Fruit fly (Drosophila melanogaster) whole organism, embryonic: ENCODE data around the gene Hs2st.

Experiments
- Abd-B ChIP-seq: fragments of 200-800 bp; sonication (Bioruptor generic); optimal IDR thresholded peaks from 2 replicates; lab custom pipeline; 2018; ENCODE audit warnings: missing biosample characterization, mild to moderate bottlenecking, missing genetic modification characterization, moderate library complexity
- BtbVII ChIP-seq: fragments of 200-800 bp; sonication (Bioruptor generic); optimal IDR thresholded peaks from 3 replicates; lab custom pipeline; 2017; ENCODE audit warnings: missing biosample characterization, mild to moderate bottlenecking, missing genetic modification characterization
- CG10147 ChIP-seq: fragments of 200-800 bp; sonication (Bioruptor generic); optimal IDR thresholded peaks from 2 replicates; lab custom pipeline; 2019; ENCODE audit warnings: missing biosample characterization, mild to moderate bottlenecking, missing genetic modification characterization, moderate library complexity
- CG10274 ChIP-seq: fragments of 200-800 bp; sonication (Bioruptor generic); optimal IDR thresholded peaks from 3 replicates; lab custom pipeline; 2017; ENCODE audit warnings: missing biosample characterization, mild to moderate bottlenecking, missing genetic modification characterization
- CG10431 ChIP-seq: fragments of 200-800 bp; sonication (Bioruptor generic); optimal IDR thresholded peaks from 3 replicates; lab custom pipeline; 2018; ENCODE audit warnings: missing biosample characterization, mild to moderate bottlenecking, missing genetic modification characterization
- CG10979 ChIP-seq: fragments of 200-800 bp; sonication (Bioruptor generic); optimal IDR thresholded peaks from 2 replicates; lab custom pipeline; 2018; ENCODE audit warnings: missing biosample characterization, mild to moderate bottlenecking, missing genetic modification characterization, moderate library complexity
- CG11085 ChIP-seq: fragments of 200-800 bp; sonication (Bioruptor generic); IDR thresholded peaks from 2 replicates; pipeline ENCODE4 v1.3.6; 2022; ENCODE audit warnings: missing biosample characterization, missing genetic modification characterization
- CG12104 ChIP-seq: fragments of 200-800 bp; sonication (Bioruptor generic); optimal IDR thresholded peaks from 3 replicates; lab custom pipeline; 2016; ENCODE audit warnings: missing biosample characterization, missing genetic modification characterization
- CG12219 ChIP-seq: fragments of 200-800 bp; sonication (Bioruptor generic); optimal IDR thresholded peaks from 3 replicates; lab custom pipeline; 2018; ENCODE audit warnings: missing biosample characterization, mild to moderate bottlenecking, missing genetic modification characterization
- CG14667 ChIP-seq: fragments of 200-800 bp; sonication (Bioruptor generic); IDR thresholded peaks from 2 replicates; pipeline ENCODE4 v1.3.6; 2022; ENCODE audit warnings: missing biosample characterization, missing genetic modification characterization
- CG1602 ChIP-seq: fragments of 200-800 bp; sonication (Bioruptor generic); optimal IDR thresholded peaks from 3 replicates; lab custom pipeline; 2016; ENCODE audit warnings: missing biosample characterization, missing genetic modification characterization
- CG17328 ChIP-seq: fragments of 200-800 bp; sonication (Bioruptor generic); IDR thresholded peaks from 2 replicates; pipeline ENCODE4 v1.3.6; 2022; ENCODE audit warnings: missing biosample characterization, missing genetic modification characterization
- CG17802 ChIP-seq: fragments of 200-800 bp; sonication (Bioruptor generic); optimal IDR thresholded peaks from 2 replicates; lab custom pipeline; 2018; ENCODE audit warnings: missing biosample characterization, mild to moderate bottlenecking, missing genetic modification characterization, moderate library complexity
- CG17829 ChIP-seq: fragments of 200-800 bp; optimal IDR thresholded peaks from 2 replicates; lab custom pipeline; 2019; ENCODE audit warnings: missing biosample characterization, mild to moderate bottlenecking, missing genetic modification characterization, moderate library complexity
- CG1792 ChIP-seq: fragments of 200-800 bp; sonication (Bioruptor generic); optimal IDR thresholded peaks from 2 replicates; lab custom pipeline; 2016; ENCODE audit warnings: missing biosample characterization, missing genetic modification characterization
- CG30403 ChIP-seq: fragments of 200-800 bp; sonication (Bioruptor generic); optimal IDR thresholded peaks from 3 replicates; lab custom pipeline; 2016; ENCODE audit warnings: missing biosample characterization, missing genetic modification characterization
- CG4424 ChIP-seq: fragments of 200-800 bp; sonication (Bioruptor generic); optimal IDR thresholded peaks from 3 replicates; lab custom pipeline; 2016; ENCODE audit warnings: missing biosample characterization, missing genetic modification characterization
- CG5180 ChIP-seq: fragments of 200-800 bp; sonication (Bioruptor generic); optimal IDR thresholded peaks from 3 replicates; lab custom pipeline; 2017; ENCODE audit warnings: missing biosample characterization, missing genetic modification characterization, mild to moderate bottlenecking, moderate library complexity, missing genetic modification reagents
- CG5245 ChIP-seq: fragments of 200-800 bp; sonication (Bioruptor generic); optimal IDR thresholded peaks from 3 replicates; lab custom pipeline; 2016; ENCODE audit warnings: missing biosample characterization, missing genetic modification characterization
- CG6254 ChIP-seq: fragments of 200-800 bp; sonication (Bioruptor generic); optimal IDR thresholded peaks from 3 replicates; lab custom pipeline; 2017; ENCODE audit warnings: mild to moderate bottlenecking, missing biosample characterization, missing genetic modification reagents, missing genetic modification characterization
- CG6854 ChIP-seq: fragments of 200-800 bp; sonication (Bioruptor generic); optimal IDR thresholded peaks from 3 replicates; lab custom pipeline; 2017; ENCODE audit warnings: missing biosample characterization, mild to moderate bottlenecking, missing genetic modification characterization
- CG7556 ChIP-seq: fragments of 200-800 bp; sonication (Bioruptor generic); optimal IDR thresholded peaks from 2 replicates; lab custom pipeline; 2017; ENCODE audit warnings: missing biosample characterization, mild to moderate bottlenecking, missing genetic modification characterization
- CG9215 ChIP-seq: fragments of 200-800 bp; sonication (Bioruptor generic); IDR thresholded peaks from 2 replicates; pipeline ENCODE4 v1.3.6; 2022; ENCODE audit warnings: missing biosample characterization, missing genetic modification characterization
- CG9876 ChIP-seq: fragments of 200-800 bp; sonication (Bioruptor generic); optimal IDR thresholded peaks from 2 replicates; lab custom pipeline; 2016; ENCODE audit warnings: missing biosample characterization, missing genetic modification characterization
- CrebB ChIP-seq: fragments of 200-800 bp; sonication (Bioruptor generic); optimal IDR thresholded peaks from 3 replicates; lab custom pipeline; 2018; ENCODE audit warnings: missing biosample characterization, mild to moderate bottlenecking, missing genetic modification characterization
- D ChIP-seq, 2 experiments: fragments of 200-800 bp in 1 of 2; fragments of >200 bp in 1 of 2; sonication (Bioruptor generic) in 1 of 2; optimal IDR thresholded peaks; 2 replicates in 1 of 2; 3 replicates in 1 of 2; lab custom pipeline; 2017; ENCODE audit warnings: mild to moderate bottlenecking in 1 of 2, missing biosample characterization in 1 of 2, missing genetic modification characterization in 1 of 2, missing genetic modification reagents in 1 of 2
- D19B ChIP-seq: fragments of 200-800 bp; sonication (Bioruptor generic); optimal IDR thresholded peaks from 2 replicates; lab custom pipeline; 2017; ENCODE audit warnings: missing biosample characterization, mild to moderate bottlenecking, missing genetic modification characterization
- E2f1 ChIP-seq: fragments of 200-800 bp; sonication (Bioruptor generic); IDR thresholded peaks from 2 replicates; pipeline ENCODE4 v1.3.6; 2022; ENCODE audit warnings: missing biosample characterization, missing genetic modification characterization
- Fer1 ChIP-seq: fragments of 200-800 bp; sonication (Bioruptor generic); optimal IDR thresholded peaks from 2 replicates; lab custom pipeline; 2017; ENCODE audit warnings: missing biosample characterization, mild to moderate bottlenecking, missing genetic modification characterization
- MBD-R2 ChIP-seq: fragments of 200-800 bp; sonication (Bioruptor generic); IDR thresholded peaks from 2 replicates; pipeline ENCODE4 v1.3.6; 2022; ENCODE audit warnings: missing biosample characterization, missing genetic modification characterization
- MTF-1 ChIP-seq: fragments of 200-800 bp; sonication (Bioruptor generic); optimal IDR thresholded peaks from 2 replicates; lab custom pipeline; 2018; ENCODE audit warnings: missing biosample characterization, mild to moderate bottlenecking, missing genetic modification characterization, borderline replicate concordance
- NC2β ChIP-seq: fragments of 200-800 bp; sonication (Bioruptor generic); optimal IDR thresholded peaks from 2 replicates; lab custom pipeline; 2016; ENCODE audit warnings: missing biosample characterization, missing genetic modification characterization
- Nf-YA ChIP-seq: fragments of 200-800 bp; sonication (Bioruptor generic); IDR thresholded peaks from 2 replicates; pipeline ENCODE4 v1.3.6; 2022; ENCODE audit warnings: missing biosample characterization, missing genetic modification characterization
- Rfx ChIP-seq: fragments of 200-800 bp; sonication (Bioruptor generic); IDR thresholded peaks from 2 replicates; pipeline ENCODE4 v1.3.6; 2022; ENCODE audit warnings: missing biosample characterization, missing genetic modification characterization
- Six4 ChIP-seq: fragments of 200-800 bp; sonication (Bioruptor generic); optimal IDR thresholded peaks from 2 replicates; lab custom pipeline; 2016; ENCODE audit warnings: missing biosample characterization, missing genetic modification characterization
- al ChIP-seq: fragments of 200-800 bp; sonication (Bioruptor generic); IDR thresholded peaks from 2 replicates; pipeline ENCODE4 v1.3.6; 2022; ENCODE audit warnings: missing biosample characterization, missing genetic modification characterization
- caup ChIP-seq: fragments of 200-800 bp; sonication (Bioruptor generic); optimal IDR thresholded peaks from 3 replicates; lab custom pipeline; 2017; ENCODE audit warnings: missing biosample characterization, mild to moderate bottlenecking, missing genetic modification characterization, moderate library complexity; ENCODE audit not compliant: severe bottlenecking
- ems ChIP-seq: fragments of 200-800 bp; sonication (Bioruptor generic); optimal IDR thresholded peaks from 3 replicates; lab custom pipeline; 2016; ENCODE audit warnings: missing biosample characterization, missing genetic modification characterization
- gro ChIP-seq: fragments of 200-800 bp; sonication (Bioruptor generic); optimal IDR thresholded peaks from 2 replicates; lab custom pipeline; 2016; ENCODE audit warnings: missing biosample characterization, missing genetic modification characterization
- klu ChIP-seq: fragments of 200-800 bp; sonication (Bioruptor generic); IDR thresholded peaks from 2 replicates; pipeline ENCODE4 v1.3.6; 2022; ENCODE audit warnings: missing biosample characterization, missing genetic modification characterization
- lbe ChIP-seq: fragments of 200-800 bp; sonication (Bioruptor generic); optimal IDR thresholded peaks from 2 replicates; lab custom pipeline; 2016; ENCODE audit warnings: missing biosample characterization, mild to moderate bottlenecking, missing genetic modification characterization
- oc ChIP-seq: fragments of 200-800 bp; sonication (Bioruptor generic); optimal IDR thresholded peaks from 2 replicates; lab custom pipeline; 2018; ENCODE audit warnings: missing biosample characterization, mild to moderate bottlenecking, missing genetic modification characterization, moderate library complexity
- onecut ChIP-seq: fragments of 200-800 bp; sonication (Bioruptor generic); IDR thresholded peaks from 2 replicates; pipeline ENCODE4 v1.3.6; 2022; ENCODE audit warnings: missing biosample characterization, missing genetic modification characterization
- pros ChIP-seq: fragments of 200-800 bp; sonication (Bioruptor generic); optimal IDR thresholded peaks from 3 replicates; lab custom pipeline; 2019; ENCODE audit warnings: missing biosample characterization, mild to moderate bottlenecking, missing genetic modification characterization, moderate library complexity
- rib ChIP-seq: fragments of 200-800 bp; sonication (Bioruptor generic); IDR thresholded peaks from 2 replicates; pipeline ENCODE4 v1.3.6; 2022; ENCODE audit warnings: missing biosample characterization, missing genetic modification characterization
- scrt ChIP-seq: fragments of 200-800 bp; sonication (Bioruptor generic); optimal IDR thresholded peaks from 2 replicates; lab custom pipeline; 2018; ENCODE audit warnings: missing biosample characterization, mild to moderate bottlenecking, missing genetic modification characterization, moderate library complexity
- sd ChIP-seq: fragments of 200-800 bp; sonication (Bioruptor generic); optimal IDR thresholded peaks from 3 replicates; lab custom pipeline; 2018; ENCODE audit warnings: missing biosample characterization, mild to moderate bottlenecking, missing genetic modification characterization, moderate library complexity

The Hs2st gene

DNA sequence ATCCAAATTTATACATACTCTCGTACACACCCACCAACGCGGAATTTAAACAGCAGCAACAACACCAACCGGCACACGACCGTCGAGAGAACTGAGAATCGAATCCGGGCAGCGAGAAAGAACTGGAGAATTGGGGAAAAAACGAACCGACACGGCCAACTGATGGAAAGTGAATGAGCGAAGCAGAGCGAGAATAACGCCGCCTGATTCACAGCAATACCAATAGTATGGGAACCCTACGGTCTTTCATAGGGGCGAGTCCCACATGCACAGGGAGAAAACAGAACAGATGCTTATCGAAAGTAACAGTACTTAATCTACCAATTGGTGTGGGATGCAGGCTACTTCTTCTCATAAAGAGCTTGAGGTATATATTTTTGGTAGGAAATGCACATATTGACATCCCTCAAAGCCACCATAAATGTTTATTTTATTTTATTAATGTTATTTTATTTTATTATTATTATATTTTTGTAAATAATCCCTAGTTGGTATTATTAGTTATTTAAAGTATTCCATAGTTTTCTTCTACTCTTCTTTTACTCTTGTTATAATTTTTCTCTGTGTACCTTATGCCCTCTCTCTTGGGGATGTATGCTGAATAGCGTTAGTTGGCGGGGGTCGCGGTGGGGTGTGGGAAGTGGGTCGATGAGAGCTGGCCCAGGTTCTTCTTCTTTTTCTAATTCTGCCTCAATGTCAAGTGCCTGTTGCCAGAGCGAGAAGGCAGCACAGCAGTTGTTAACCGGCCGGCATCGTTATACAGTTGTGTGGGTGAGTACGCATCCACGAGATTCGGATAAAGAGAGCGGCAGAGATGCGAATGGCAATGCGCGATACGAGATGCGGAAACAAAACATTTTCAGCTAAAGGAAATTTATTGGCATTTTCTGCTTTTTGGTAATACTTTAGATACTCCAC is 46.0 kb downstream of the Hs2st start, which contains the start of gene CG17544 (continued):
- TF ChIP-seq CG10274 (peak; percentile 56), CG12104 (peak; percentile 52), BtbVII (GFP tag; lab: Kevin White, UChicago) (peak; percentile 84), CG10147 (GFP tag; lab: Kevin White, UChicago) (peak; percentile 40), D (optimal IDR thresholded peaks at IDR 0.05; lab: Kevin White, UChicago) (no peak), D (GFP tag; optimal IDR thresholded peaks at IDR 0.05; lab: Kevin White, UChicago) (peak; percentile 83), CG17328 (GFP tag; lab: Robert Waterston, UW) (no peak), Six4 (GFP tag; lab: Kevin White, UChicago) (peak; percentile 80), CG17829 (tag; lab: Kevin White, UChicago) (peak; percentile 82), CG11085 (no peak; the same call in 1 of the 2 replicates), al (peak; percentile 16; the same call in 1 of the 2 replicates), caup (GFP tag; lab: Kevin White, UChicago) (peak; percentile 72), Nf-YA (GFP tag; lab: Robert Waterston, UW) (no peak), E2f1 (GFP tag; lab: Robert Waterston, UW) (0 out of 2 replicates have a peak, but pooled peaks have one; percentile 30), CG6854 (peak; percentile 73), Rfx (GFP tag; lab: Robert Waterston, UW) (peak; percentile 60), CG10431 (GFP tag; lab: Kevin White, UChicago) (peak; percentile 1), CG30403 (GFP tag; lab: Kevin White, UChicago) (peak; percentile 66), CG1792 (GFP tag; lab: Kevin White, UChicago) (no peak), CG17802 (peak; percentile 4), ems (GFP tag; lab: Kevin White, UChicago) (no peak), sd (tag; lab: Kevin White, UChicago) (peak; percentile 75), MTF-1 (GFP tag; lab: Kevin White, UChicago) (peak; percentile 32), CG5180 (GFP tag; lab: Kevin White, UChicago) (peak; percentile 30), D19B (GFP tag; lab: Kevin White, UChicago) (peak; percentile 72), oc (tag; lab: Kevin White, UChicago) (peak; percentile 77), pros (GFP tag; lab: Kevin White, UChicago) (peak; percentile 54), Fer1 (GFP tag; lab: Kevin White, UChicago) (peak; percentile 87), MBD-R2 (GFP tag; lab: Robert Waterston, UW) (no peak; the same call in 1 of the 2 replicates), CrebB (tag; lab: Kevin White, UChicago) (no peak), lbe (GFP tag; lab: Kevin White, UChicago) (peak; percentile 29), onecut (GFP tag; lab: Robert Waterston, UW) (peak; percentile 92), CG10979 (peak; percentile 89), NC2β (GFP tag; lab: Kevin White, UChicago) (no peak), CG5245 (GFP tag; lab: Kevin White, UChicago) (no peak), CG9215 (GFP tag; lab: Robert Waterston, UW) (peak; percentile 70), gro (GFP tag; lab: Kevin White, UChicago) (peak; percentile 51), klu (GFP tag; lab: Robert Waterston, UW) (peak; percentile 69; the same call in 1 of the 2 replicates), CG7556 (GFP tag; lab: Kevin White, UChicago) (peak; percentile 95), rib (GFP tag; lab: Robert Waterston, UW) (peak; percentile 66; the same call in 1 of the 2 replicates), CG4424 (GFP tag; lab: Kevin White, UChicago) (peak; percentile 73), CG12219 (GFP tag; lab: Kevin White, UChicago) (peak; percentile 11), CG9876 (GFP tag; lab: Kevin White, UChicago) (no peak), CG1602 (GFP tag; lab: Kevin White, UChicago) (peak; percentile 72), CG6254 (GFP tag; lab: Kevin White, UChicago) (peak; percentile 53), CG14667 (GFP tag; lab: Robert Waterston, UW) (peak; percentile 33; the same call in 1 of the 2 replicates), Abd-B (GFP tag; lab: Kevin White, UChicago) (peak; percentile 70), scrt (GFP tag; lab: Kevin White, UChicago) (peak; percentile 88)
